Worm (Caenorhabditis elegans): ENCODE measurements around the gene nprl-2.

ce11 chrIV:7523744-7524143 lies 32.9 kb upstream of the nprl-2 start:
- no peak for TF ChIP-seq daf-12 (tag; optimal IDR thresholded peaks at IDR 0.05)
- no peak for TF ChIP-seq unc-62 (GFP tag; optimal IDR thresholded peaks at IDR 0.05)
- no peak for TF ChIP-seq aly-2 (tag; optimal IDR thresholded peaks at IDR 0.05)
- no peak for TF ChIP-seq nhr-77 (tag; optimal IDR thresholded peaks at IDR 0.05)
- no peak for TF ChIP-seq pqm-1 (tag; optimal IDR thresholded peaks at IDR 0.05)
- no peak for TF ChIP-seq fkh-10 (GFP tag; optimal IDR thresholded peaks at IDR 0.05)
- TF ChIP-seq ZK546.5 (tag; optimal IDR thresholded peaks at IDR 0.05) = no peak
- TF ChIP-seq nhr-25 (tag; optimal IDR thresholded peaks at IDR 0.05) = no peak
- no peak for TF ChIP-seq jun-1 (tag; optimal IDR thresholded peaks at IDR 0.05)
- no peak for TF ChIP-seq R02D3.7 (tag; optimal IDR thresholded peaks at IDR 0.05)
- TF ChIP-seq mml-1 (tag; optimal IDR thresholded peaks at IDR 0.05) = no peak
- no peak for TF ChIP-seq ama-1 (optimal IDR thresholded peaks at IDR 0.05)
- TF ChIP-seq lin-15B (tag; optimal IDR thresholded peaks at IDR 0.05) = no peak

Measured in whole organism, L3 larva.